Fruit fly (Drosophila melanogaster) whole organism, embryonic: ENCODE measurements around the gene CG15529.
A peak's percentile ranks its signal among the peaks of the same experiment; 100 is the strongest.

ENCODE experiments used
- Abd-B ChIP-seq: fragments of 200-800 bp; sonication (Bioruptor generic); optimal IDR thresholded peaks from 2 replicates; lab custom pipeline; 2018; ENCODE audit warnings: missing biosample characterization, mild to moderate bottlenecking, missing genetic modification characterization, moderate library complexity
- Atf6 ChIP-seq: fragments of 200-800 bp; sonication (Bioruptor generic); IDR thresholded peaks from 2 replicates; pipeline ENCODE4 v1.3.6; 2022; ENCODE audit warnings: missing biosample characterization, missing genetic modification characterization
- CG10321 ChIP-seq: fragments of 200-800 bp; sonication (Bioruptor generic); IDR thresholded peaks from 2 replicates; pipeline ENCODE4 v1.3.6; 2022; ENCODE audit warnings: missing biosample characterization, missing genetic modification characterization
- CG11398 ChIP-seq: fragments of 200-800 bp; sonication (Bioruptor generic); optimal IDR thresholded peaks from 2 replicates; lab custom pipeline; 2016; ENCODE audit warnings: missing biosample characterization, missing genetic modification characterization
- CG12104 ChIP-seq: fragments of 200-800 bp; sonication (Bioruptor generic); optimal IDR thresholded peaks from 3 replicates; lab custom pipeline; 2016; ENCODE audit warnings: missing biosample characterization, missing genetic modification characterization
- CG12769 ChIP-seq: fragments of 200-800 bp; sonication (Bioruptor generic); optimal IDR thresholded peaks from 2 replicates; lab custom pipeline; 2019; ENCODE audit warnings: missing biosample characterization, mild to moderate bottlenecking, missing genetic modification characterization, moderate library complexity
- CG13424 ChIP-seq: fragments of 200-800 bp; sonication (Bioruptor generic); optimal IDR thresholded peaks from 2 replicates; lab custom pipeline; 2019; ENCODE audit warnings: missing biosample characterization, mild to moderate bottlenecking, missing genetic modification characterization, moderate library complexity
- CG14050 ChIP-seq: fragments of 200-800 bp; sonication (Bioruptor generic); IDR thresholded peaks from 3 replicates; pipeline ENCODE4 v1.3.6; 2022; ENCODE audit warnings: missing biosample characterization, missing genetic modification characterization
- CG16815 ChIP-seq: fragments of 200-800 bp; sonication (Bioruptor generic); optimal IDR thresholded peaks from 3 replicates; lab custom pipeline; 2017; ENCODE audit warnings: missing biosample characterization, mild to moderate bottlenecking, missing genetic modification characterization
- CG17359 ChIP-seq: fragments of 200-800 bp; sonication (Bioruptor generic); optimal IDR thresholded peaks from 3 replicates; lab custom pipeline; 2018; ENCODE audit warnings: missing biosample characterization, mild to moderate bottlenecking, missing genetic modification characterization, moderate library complexity
- CG17912 ChIP-seq: fragments of 200-800 bp; sonication (Bioruptor generic); optimal IDR thresholded peaks from 2 replicates; lab custom pipeline; 2018; ENCODE audit warnings: missing biosample characterization, mild to moderate bottlenecking, missing genetic modification characterization
- CG18011 ChIP-seq: fragments of 200-800 bp; sonication (Bioruptor generic); optimal IDR thresholded peaks from 2 replicates; lab custom pipeline; 2017; ENCODE audit warnings: missing biosample characterization, missing genetic modification characterization, mild to moderate bottlenecking, moderate library complexity, missing genotype
- CG3163 ChIP-seq: fragments of 200-800 bp; sonication (Bioruptor generic); optimal IDR thresholded peaks from 3 replicates; lab custom pipeline; 2016; ENCODE audit warnings: missing biosample characterization, missing genetic modification characterization
- CG34422 ChIP-seq: fragments of 200-800 bp; sonication (Bioruptor generic); IDR thresholded peaks from 3 replicates; pipeline ENCODE4 v1.3.6; 2022; ENCODE audit warnings: missing biosample characterization, missing genetic modification characterization
- CG5245 ChIP-seq: fragments of 200-800 bp; sonication (Bioruptor generic); optimal IDR thresholded peaks from 3 replicates; lab custom pipeline; 2016; ENCODE audit warnings: missing biosample characterization, missing genetic modification characterization
- CG5953 ChIP-seq: fragments of 200-800 bp; sonication (Bioruptor generic); IDR thresholded peaks from 2 replicates; pipeline ENCODE4 v1.3.6; 2022; ENCODE audit warnings: missing biosample characterization, missing genetic modification characterization
- CG6791 ChIP-seq: fragments of 200-800 bp; sonication (Bioruptor generic); IDR thresholded peaks from 3 replicates; pipeline ENCODE4 v1.3.6; 2022; ENCODE audit warnings: missing biosample characterization, missing genetic modification characterization; ENCODE audit not compliant: partially characterized antibody
- CG8089 ChIP-seq: fragments of 200-800 bp; sonication (Bioruptor generic); optimal IDR thresholded peaks from 3 replicates; lab custom pipeline; 2016; ENCODE audit warnings: missing biosample characterization, missing genetic modification characterization
- E2f2 ChIP-seq: fragments of 200-800 bp; sonication (Bioruptor generic); IDR thresholded peaks from 2 replicates; pipeline ENCODE4 v1.3.6; 2022; ENCODE audit warnings: missing biosample characterization, missing genetic modification characterization
- ERR ChIP-seq: fragments of 200-800 bp; sonication (Bioruptor generic); optimal IDR thresholded peaks from 2 replicates; lab custom pipeline; 2016; ENCODE audit warnings: missing biosample characterization, missing genetic modification characterization
- Ets65A ChIP-seq: fragments of 200-800 bp; sonication (Bioruptor generic); peaks from one replicate; lab custom pipeline; 2016; ENCODE audit warnings: missing biosample characterization, missing genetic modification characterization
- GATAe ChIP-seq: fragments of 200-800 bp; sonication (Bioruptor generic); conservative IDR thresholded peaks from 2 replicates; pipeline ENCODE4 v1.3.6; 2022; ENCODE audit warnings: missing biosample characterization, missing genetic modification characterization
- Gsc ChIP-seq: fragments of 200-800 bp; sonication (Bioruptor generic); IDR thresholded peaks from 2 replicates; pipeline ENCODE4 v1.3.6; 2022; ENCODE audit warnings: missing biosample characterization, missing genetic modification characterization
- MTF-1 ChIP-seq: fragments of 200-800 bp; sonication (Bioruptor generic); optimal IDR thresholded peaks from 2 replicates; lab custom pipeline; 2018; ENCODE audit warnings: missing biosample characterization, mild to moderate bottlenecking, missing genetic modification characterization, borderline replicate concordance
- Med ChIP-seq: fragments of 200-800 bp; sonication (Bioruptor generic); peaks from one replicate; lab custom pipeline; 2016; ENCODE audit warnings: missing biosample characterization, missing genetic modification characterization, mild to moderate bottlenecking, inconsistent platforms, moderate library complexity
- NK7.1 ChIP-seq: fragments of 200-800 bp; sonication (Bioruptor generic); optimal IDR thresholded peaks from 3 replicates; lab custom pipeline; 2016; ENCODE audit warnings: missing biosample characterization, missing genetic modification characterization
- Pdp1 ChIP-seq, 2 experiments: fragments of 200-800 bp; sonication (Bioruptor generic); optimal IDR thresholded peaks; 3 replicates each; lab custom pipeline; 2016; ENCODE audit warnings: missing biosample characterization in 2 of 2, missing genetic modification characterization in 2 of 2, mild to moderate bottlenecking in 1 of 2, moderate library complexity in 1 of 2
- Ravus ChIP-seq: fragments of 200-800 bp; sonication (Bioruptor generic); IDR thresholded peaks from 2 replicates; pipeline ENCODE4 v1.3.6; 2022; ENCODE audit warnings: missing biosample characterization, missing genetic modification characterization
- Rx ChIP-seq: fragments of 200-800 bp; sonication (Bioruptor generic); IDR thresholded peaks from 2 replicates; pipeline ENCODE4 v1.3.6; 2022; ENCODE audit warnings: missing biosample characterization, missing genetic modification characterization
- Side ChIP-seq: fragments of 200-800 bp; sonication (Bioruptor generic); optimal IDR thresholded peaks from 2 replicates; lab custom pipeline; 2016; ENCODE audit warnings: missing biosample characterization, missing genetic modification characterization
- Six4 ChIP-seq: fragments of 200-800 bp; sonication (Bioruptor generic); optimal IDR thresholded peaks from 2 replicates; lab custom pipeline; 2016; ENCODE audit warnings: missing biosample characterization, missing genetic modification characterization
- TFAM ChIP-seq: fragments of 200-800 bp; sonication (Bioruptor generic); optimal IDR thresholded peaks from 2 replicates; lab custom pipeline; 2017; ENCODE audit warnings: missing biosample characterization, missing genetic modification characterization, inconsistent platforms
- ab ChIP-seq: fragments of 200-800 bp; sonication (Bioruptor generic); optimal IDR thresholded peaks from 2 replicates; lab custom pipeline; 2016; ENCODE audit warnings: missing biosample characterization, missing genetic modification characterization
- ac ChIP-seq: fragments of 200-800 bp; sonication (Bioruptor generic); optimal IDR thresholded peaks from 3 replicates; lab custom pipeline; 2017; ENCODE audit warnings: missing biosample characterization, mild to moderate bottlenecking, missing genetic modification characterization
- chinmo ChIP-seq: fragments of 200-800 bp; sonication (Bioruptor generic); IDR thresholded peaks from 4 replicates; pipeline ENCODE4 v1.3.6; 2022; ENCODE audit warnings: missing biosample characterization, missing genetic modification characterization; ENCODE audit not compliant: partially characterized antibody
- crol ChIP-seq: fragments of 200-800 bp; sonication (Bioruptor generic); IDR thresholded peaks from 2 replicates; pipeline ENCODE4 v1.3.6; 2022; ENCODE audit warnings: missing biosample characterization, missing genetic modification characterization
- dmrt99B ChIP-seq: fragments of 200-800 bp; sonication (Bioruptor generic); optimal IDR thresholded peaks from 2 replicates; lab custom pipeline; 2018; ENCODE audit warnings: missing biosample characterization, mild to moderate bottlenecking, missing genetic modification characterization, moderate library complexity
- gfzf ChIP-seq: fragments of 200-800 bp; sonication (Bioruptor generic); optimal IDR thresholded peaks from 2 replicates; lab custom pipeline; 2016; ENCODE audit warnings: missing biosample characterization, mild to moderate bottlenecking, missing genetic modification characterization, moderate library complexity
- ken ChIP-seq: fragments of 200-800 bp; sonication (Bioruptor generic); IDR thresholded peaks from 3 replicates; pipeline ENCODE4 v1.3.6; 2022; ENCODE audit warnings: missing biosample characterization, missing genetic modification characterization
- lab ChIP-seq: fragments of 200-800 bp; sonication (Bioruptor generic); optimal IDR thresholded peaks from 3 replicates; lab custom pipeline; 2017; ENCODE audit warnings: missing biosample characterization, missing genetic modification characterization, mild to moderate bottlenecking, moderate library complexity, missing genetic modification reagents
- mam ChIP-seq: fragments of 200-800 bp; sonication (Bioruptor generic); optimal IDR thresholded peaks from 3 replicates; lab custom pipeline; 2016; ENCODE audit warnings: missing biosample characterization, missing genetic modification characterization
- oc ChIP-seq: fragments of 200-800 bp; sonication (Bioruptor generic); optimal IDR thresholded peaks from 2 replicates; lab custom pipeline; 2018; ENCODE audit warnings: missing biosample characterization, mild to moderate bottlenecking, missing genetic modification characterization, moderate library complexity
- org-1 ChIP-seq: fragments of 200-800 bp; sonication (Bioruptor generic); optimal IDR thresholded peaks from 2 replicates; lab custom pipeline; 2017; ENCODE audit warnings: missing biosample characterization, missing genetic modification characterization
- psq ChIP-seq: fragments of 200-800 bp; sonication (Bioruptor generic); optimal IDR thresholded peaks from 2 replicates; lab custom pipeline; 2017; ENCODE audit warnings: missing biosample characterization, missing genetic modification characterization
- pzg ChIP-seq: fragments of 200-800 bp; sonication (Bioruptor generic); optimal IDR thresholded peaks from 3 replicates; lab custom pipeline; 2018; ENCODE audit warnings: missing biosample characterization, mild to moderate bottlenecking, missing genetic modification characterization, moderate library complexity
- salm ChIP-seq: fragments of 200-800 bp; sonication (Bioruptor generic); optimal IDR thresholded peaks from 2 replicates; lab custom pipeline; 2018; ENCODE audit warnings: missing biosample characterization, mild to moderate bottlenecking, missing genetic modification characterization
- sd ChIP-seq: fragments of 200-800 bp; sonication (Bioruptor generic); optimal IDR thresholded peaks from 3 replicates; lab custom pipeline; 2018; ENCODE audit warnings: missing biosample characterization, mild to moderate bottlenecking, missing genetic modification characterization, moderate library complexity
- so ChIP-seq: fragments of 200-800 bp; sonication (Bioruptor generic); IDR thresholded peaks from 3 replicates; pipeline ENCODE4 v1.3.6; 2022; ENCODE audit warnings: missing biosample characterization, missing genetic modification characterization
- sr ChIP-seq: fragments of 200-800 bp; sonication (Bioruptor generic); IDR thresholded peaks from 3 replicates; pipeline ENCODE4 v1.3.6; 2022; ENCODE audit warnings: missing biosample characterization, missing genetic modification characterization
- sug ChIP-seq: fragments of 200-800 bp; optimal IDR thresholded peaks from 2 replicates; lab custom pipeline; 2019; ENCODE audit warnings: missing biosample characterization, mild to moderate bottlenecking, missing genetic modification characterization, moderate library complexity

The CG15529 gene

dm6 chr3R:30175045-30175589 is 23.3 kb downstream of the CG15529 start:
- TF ChIP-seq sd (tag; lab: Kevin White, UChicago) (peak; percentile 83), sr (GFP tag; lab: Robert Waterston, UW) (peak; percentile 81), Pdp1 (GFP tag; optimal IDR thresholded peaks at IDR 0.05; lab: Kevin White, UChicago) (peak in 1 of 2 experiments; percentile 96), CG12769 (tag; lab: Kevin White, UChicago) (peak; percentile 62), so (peak; percentile 65; the same call in 1 of the 3 replicates), chinmo (0 out of 4 replicates have a peak, but pooled peaks have one; percentile 21), Ets65A (peak; percentile 37), Six4 (GFP tag; lab: Kevin White, UChicago) (no peak), CG10321 (no peak)

dm6 chr3R:30176314-30176713 is 24.5 kb downstream of the CG15529 start:
- TF ChIP-seq org-1 (GFP tag; lab: Kevin White, UChicago) (no peak), CG12769 (tag; lab: Kevin White, UChicago) (peak; percentile 93), Atf6 (no peak), Side (no peak), ac (GFP tag; lab: Kevin White, UChicago) (no peak), psq (GFP tag; lab: Kevin White, UChicago) (no peak), CG3163 (GFP tag; lab: Kevin White, UChicago) (no peak), CG5953 (GFP tag; lab: Robert Waterston, UW) (no peak), CG14050 (GFP tag; lab: Robert Waterston, UW) (no peak), lab (no peak), GATAe (GFP tag; lab: Robert Waterston, UW) (no peak), Med (peak; percentile 26), CG18011 (GFP tag; lab: Kevin White, UChicago) (no peak), ken (GFP tag; lab: Robert Waterston, UW) (no peak), NK7.1 (GFP tag; lab: Kevin White, UChicago) (no peak), salm (tag; lab: Kevin White, UChicago) (no peak), Ravus (GFP tag; lab: Robert Waterston, UW) (no peak), chinmo (0 out of 4 replicates have a peak, but pooled peaks have one; percentile 15), CG8089 (GFP tag; lab: Kevin White, UChicago) (no peak), crol (GFP tag; lab: Robert Waterston, UW) (peak; percentile 20; the same call in 1 of the 2 replicates), CG6791 (GFP tag; lab: Robert Waterston, UW) (peak; percentile 36; the same call in 1 of the 3 replicates), CG34422 (GFP tag; lab: Robert Waterston, UW) (no peak), ERR (GFP tag; lab: Kevin White, UChicago) (no peak), CG13424 (tag; lab: Kevin White, UChicago) (no peak), mam (no peak), Gsc (GFP tag; lab: Robert Waterston, UW) (no peak), CG11398 (GFP tag; lab: Kevin White, UChicago) (no peak), CG12104 (GFP tag; lab: Kevin White, UChicago) (no peak), sd (tag; lab: Kevin White, UChicago) (peak; percentile 81), ab (GFP tag; lab: Kevin White, UChicago) (no peak), Ets65A (no peak), CG17912 (no peak), CG5245 (GFP tag; lab: Kevin White, UChicago) (no peak)
- TF ChIP-seq, all 482 proteins: peak for 6

DNA sequence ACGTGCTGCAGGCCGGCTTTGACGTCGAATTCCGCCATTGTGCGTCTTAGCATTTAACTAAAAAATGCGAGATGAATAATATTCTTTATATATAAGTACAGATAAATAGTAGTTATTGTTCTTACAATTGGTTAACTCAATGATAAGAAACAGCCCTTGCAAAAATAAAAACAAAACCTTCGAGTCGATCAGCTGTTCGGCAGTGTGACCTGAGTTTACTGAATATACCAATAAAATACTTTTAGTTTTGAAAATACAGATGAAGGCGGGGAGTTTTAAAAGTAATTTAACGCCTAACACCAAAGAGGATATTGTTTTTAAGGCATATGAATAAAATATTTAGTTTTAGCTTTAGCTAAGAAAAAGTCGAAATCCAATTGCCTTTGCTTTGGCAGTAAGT is 25.6 kb downstream of the CG15529 start, which contains the start of the genes CG1983 and CG15530:
TSS of gene CG1983 (minus strand) at position 207 of the 400 bp plus-strand sequence.
TSS of gene CG15530 (plus strand) at position 384 of the 400 bp plus-strand sequence.
- TF ChIP-seq pzg (GFP tag; lab: Kevin White, UChicago), result peak; percentile 37
- TF ChIP-seq CG16815 (GFP tag; lab: Kevin White, UChicago), result no peak
- no peak for TF ChIP-seq oc
- peak; percentile 47 for TF ChIP-seq gfzf (GFP tag; lab: Kevin White, UChicago)
- TF ChIP-seq Rx (GFP tag; lab: Robert Waterston, UW), result no peak
- no peak for TF ChIP-seq MTF-1
- no peak for TF ChIP-seq sug (tag; lab: Kevin White, UChicago)
- no peak for TF ChIP-seq TFAM (GFP tag; lab: Kevin White, UChicago)
- TF ChIP-seq dmrt99B (tag; lab: Kevin White, UChicago), result no peak
- TF ChIP-seq CG17359, result no peak
- TF ChIP-seq Abd-B (GFP tag; lab: Kevin White, UChicago), result no peak
- TF ChIP-seq E2f2 (GFP tag; lab: Robert Waterston, UW), result peak; percentile 89
